Worm (Caenorhabditis elegans): Measurements from ENCODE around the gene F55G7.1.

- TF ChIP-seq unc-55 (GFP tag; optimal IDR thresholded peaks at IDR 0.05) (no peak), elt-2 (tag; optimal IDR thresholded peaks at IDR 0.05) (no peak), fkh-10 (GFP tag; optimal IDR thresholded peaks at IDR 0.05) (no peak), dmd-4 (tag; optimal IDR thresholded peaks at IDR 0.05; ENCODE audit: borderline replicate concordance) (no peak), sox-4 (tag; optimal IDR thresholded peaks at IDR 0.05) (no peak), pag-3 (tag; optimal IDR thresholded peaks at IDR 0.05; ENCODE audit: borderline replicate concordance) (no peak), sdc-2 (tag; optimal IDR thresholded peaks at IDR 0.05) (no peak), nfya-1 (tag; optimal IDR thresholded peaks at IDR 0.05) (no peak), tbx-7 (tag; optimal IDR thresholded peaks at IDR 0.05) (no peak), ceh-30 (tag; optimal IDR thresholded peaks at IDR 0.05) (no peak), K02D7.2 (tag; optimal IDR thresholded peaks at IDR 0.05) (no peak), K09A11.1 (tag; optimal IDR thresholded peaks at IDR 0.05; ENCODE audit: insufficient read depth) (no peak), ttx-3 (tag; optimal IDR thresholded peaks at IDR 0.05) (no peak), ceh-24 (tag; optimal IDR thresholded peaks at IDR 0.05) (no peak)
Measured at ce11 chrX:11878109-11878508, 46.1 kb upstream of the F55G7.1 start, which contains the start of gene Y62H9A.2.
